Worm (Caenorhabditis elegans) whole organism, young adult: Measurements from ENCODE around the gene C16C8.7.

ENCODE experiments used
- D2030.7 ChIP-seq: fragments of 200-800 bp; sonication (Bioruptor generic); IDR thresholded peaks from 2 replicates; pipeline ENCODE4 v1.3.6; 2022; ENCODE audit warnings: missing genetic modification reagents, missing genetic modification characterization, missing compliant biosample characterization
- F22D6.2 ChIP-seq: sonication (generic microtip); optimal IDR thresholded peaks from 2 replicates; lab custom pipeline; 2016; ENCODE audit warnings: mild to moderate bottlenecking, missing genetic modification characterization, missing compliant biosample characterization
- F37B4.10 ChIP-seq: fragments of 200-800 bp; sonication (Bioruptor generic); IDR thresholded peaks from 2 replicates; pipeline ENCODE4 v1.3.6; 2022; ENCODE audit warnings: missing genetic modification characterization, missing compliant biosample characterization
- F39B2.1 ChIP-seq: fragments of 200-800 bp; sonication (Bioruptor generic); IDR thresholded peaks from 2 replicates; pipeline ENCODE4 v1.3.6; 2022; ENCODE audit warnings: missing genetic modification reagents, missing genetic modification characterization, missing compliant biosample characterization
- F52B5.7 ChIP-seq: sonication (generic microtip); optimal IDR thresholded peaks from 2 replicates; lab custom pipeline; 2016; ENCODE audit warnings: mild to moderate bottlenecking, missing genetic modification characterization, missing compliant biosample characterization
- K11D2.4 ChIP-seq: fragments of 200-800 bp; sonication (Bioruptor generic); IDR thresholded peaks from 2 replicates; pipeline ENCODE4 v1.3.6; 2022; ENCODE audit warnings: missing genetic modification reagents, missing genetic modification characterization, missing compliant biosample characterization
- Y79H2A.3 ChIP-seq: fragments of 200-800 bp; sonication (Bioruptor generic); conservative IDR thresholded peaks from 2 replicates; pipeline ENCODE4 v1.3.6; 2022; ENCODE audit warnings: missing genetic modification reagents, missing genetic modification characterization, missing compliant biosample characterization
- Y95B8A.8 ChIP-seq: fragments of 200-800 bp; sonication (Bioruptor generic); IDR thresholded peaks from 2 replicates; pipeline ENCODE4 v1.3.6; 2022; ENCODE audit warnings: missing genetic modification reagents, missing genetic modification characterization, missing compliant biosample characterization
- akir-1 ChIP-seq: fragments of 200-800 bp; sonication (Bioruptor generic); optimal IDR thresholded peaks from 2 replicates; lab custom pipeline; 2018; ENCODE audit warnings: mild to moderate bottlenecking, missing genetic modification characterization, moderate library complexity, missing compliant biosample characterization
- ama-1 ChIP-seq, 3 experiments: fragments of 150-350 bp in 1 of 3; sonication (generic microtip) in 2 of 3; optimal IDR thresholded peaks; 2 replicates each; lab custom pipeline; 2014 to 2018; ENCODE audit warnings: missing biosample characterization in 2 of 3, missing genetic modification characterization in 2 of 3, missing genetic modification reagents in 2 of 3
- bed-1 ChIP-seq: fragments of 200-800 bp; sonication (Bioruptor generic); IDR thresholded peaks from 2 replicates; pipeline ENCODE4 v1.3.6; 2022; ENCODE audit warnings: missing genetic modification reagents, missing genetic modification characterization, missing compliant biosample characterization
- cebp-2 ChIP-seq: fragments of 200-800 bp; sonication (Bioruptor generic); IDR thresholded peaks from 2 replicates; pipeline ENCODE4 v1.3.6; 2022; ENCODE audit warnings: missing genetic modification characterization, missing compliant biosample characterization
- ceh-79 ChIP-seq: sonication (generic microtip); optimal IDR thresholded peaks from 2 replicates; lab custom pipeline; 2017; ENCODE audit warnings: mild to moderate bottlenecking, missing genetic modification characterization, missing compliant biosample characterization
- chd-7 ChIP-seq: sonication (generic microtip); optimal IDR thresholded peaks from 2 replicates; lab custom pipeline; 2016; ENCODE audit warnings: mild to moderate bottlenecking, missing genetic modification characterization, moderate library complexity, missing compliant biosample characterization
- die-1 ChIP-seq: sonication (generic microtip); optimal IDR thresholded peaks from 2 replicates; lab custom pipeline; 2016; ENCODE audit warnings: missing genotype, mild to moderate bottlenecking, missing genetic modification characterization, missing compliant biosample characterization
- dpl-1 ChIP-seq: fragments of 150-350 bp; optimal IDR thresholded peaks from 2 replicates; lab custom pipeline; 2014; ENCODE audit warnings: missing biosample characterization, missing genetic modification reagents, missing genetic modification characterization
- efl-1 ChIP-seq: fragments of 150-350 bp; optimal IDR thresholded peaks from 2 replicates; lab custom pipeline; 2014; ENCODE audit warnings: missing biosample characterization, missing genetic modification reagents, missing genetic modification characterization
- egl-18 ChIP-seq: fragments of 200-800 bp; sonication (Bioruptor generic); IDR thresholded peaks from 2 replicates; pipeline ENCODE4 v1.3.6; 2022; ENCODE audit warnings: missing genetic modification reagents, missing genetic modification characterization, missing compliant biosample characterization
- egl-44 ChIP-seq: fragments of 200-800 bp; sonication (Bioruptor generic); IDR thresholded peaks from 2 replicates; pipeline ENCODE4 v1.3.6; 2022; ENCODE audit warnings: missing genetic modification reagents, missing genetic modification characterization, missing compliant biosample characterization
- ekl-4 ChIP-seq: fragments of 200-800 bp; sonication (Bioruptor generic); IDR thresholded peaks from 2 replicates; pipeline ENCODE4 v1.3.6; 2022; ENCODE audit warnings: missing genetic modification reagents, missing genetic modification characterization, missing compliant biosample characterization
- ets-4 ChIP-seq: fragments of 200-800 bp; sonication (Bioruptor generic); optimal IDR thresholded peaks from 2 replicates; lab custom pipeline; 2018; ENCODE audit warnings: mild to moderate bottlenecking, missing genetic modification characterization, missing compliant biosample characterization
- hmg-20 ChIP-seq: fragments of 200-800 bp; sonication (Bioruptor generic); IDR thresholded peaks from 2 replicates; pipeline ENCODE4 v1.3.6; 2022; ENCODE audit warnings: missing genetic modification reagents, missing genetic modification characterization, missing compliant biosample characterization
- lag-1 ChIP-seq: fragments of 200-800 bp; sonication (Bioruptor generic); IDR thresholded peaks from 2 replicates; pipeline ENCODE4 v1.3.6; 2022; ENCODE audit warnings: missing genetic modification reagents, missing genetic modification characterization, missing compliant biosample characterization
- let-526 ChIP-seq: fragments of 200-800 bp; sonication (Bioruptor generic); IDR thresholded peaks from 2 replicates; pipeline ENCODE4 v1.3.6; 2022; ENCODE audit warnings: missing genetic modification reagents, missing genetic modification characterization, missing compliant biosample characterization
- madf-10 ChIP-seq: sonication (generic microtip); optimal IDR thresholded peaks from 2 replicates; lab custom pipeline; 2016; ENCODE audit warnings: mild to moderate bottlenecking, missing genetic modification characterization, missing compliant biosample characterization
- madf-6 ChIP-seq: fragments of 200-800 bp; sonication (Bioruptor generic); IDR thresholded peaks from 2 replicates; pipeline ENCODE4 v1.3.6; 2022; ENCODE audit warnings: missing genetic modification reagents, missing genetic modification characterization, missing compliant biosample characterization
- madf-8 ChIP-seq: fragments of 200-800 bp; sonication (Bioruptor generic); conservative IDR thresholded peaks from 2 replicates; pipeline ENCODE4 v1.3.6; 2022; ENCODE audit warnings: missing genetic modification reagents, missing genetic modification characterization, missing compliant biosample characterization
- mcd-1 ChIP-seq: fragments of 200-800 bp; sonication (Bioruptor generic); IDR thresholded peaks from 2 replicates; pipeline ENCODE4 v1.3.6; 2022; ENCODE audit warnings: missing genetic modification reagents, missing genetic modification characterization, missing compliant biosample characterization
- mes-4 ChIP-seq: sonication (generic microtip); optimal IDR thresholded peaks from 2 replicates; lab custom pipeline; 2016; ENCODE audit warnings: missing genotype, missing genetic modification characterization, missing compliant biosample characterization
- mxl-1 ChIP-seq: sonication (generic microtip); optimal IDR thresholded peaks from 2 replicates; lab custom pipeline; 2016; ENCODE audit warnings: missing genetic modification characterization, missing compliant biosample characterization
- nfya-1 ChIP-seq: sonication (generic microtip); optimal IDR thresholded peaks from 2 replicates; lab custom pipeline; 2017; ENCODE audit warnings: antibody characterized with exemption, missing compliant biosample characterization, missing genetic modification characterization, borderline replicate concordance; ENCODE audit not compliant: insufficient read depth
- nfyb-1 ChIP-seq: fragments of 200-800 bp; sonication (Bioruptor generic); IDR thresholded peaks from 2 replicates; pipeline ENCODE4 v1.3.6; 2022; ENCODE audit warnings: missing genetic modification reagents, missing genetic modification characterization, missing compliant biosample characterization
- nhr-120 ChIP-seq: fragments of 200-800 bp; sonication (Bioruptor generic); IDR thresholded peaks from 2 replicates; pipeline ENCODE4 v1.3.6; 2022; ENCODE audit warnings: missing genetic modification characterization, missing compliant biosample characterization
- nhr-179 ChIP-seq: sonication (generic microtip); optimal IDR thresholded peaks from 2 replicates; lab custom pipeline; 2016; ENCODE audit warnings: mild to moderate bottlenecking, missing genetic modification characterization, missing compliant biosample characterization
- pha-4 ChIP-seq: fragments of 150-350 bp; sonication (generic microtip); optimal IDR thresholded peaks from 2 replicates; lab custom pipeline; 2014; ENCODE audit warnings: missing biosample characterization, missing genetic modification reagents, missing genetic modification characterization
- rcor-1 ChIP-seq: fragments of 200-800 bp; sonication (Bioruptor generic); IDR thresholded peaks from 2 replicates; pipeline ENCODE4 v1.3.6; 2022; ENCODE audit warnings: missing genetic modification reagents, missing genetic modification characterization, missing compliant biosample characterization
- repo-1 ChIP-seq: sonication (generic microtip); optimal IDR thresholded peaks from 2 replicates; lab custom pipeline; 2017; ENCODE audit warnings: mild to moderate bottlenecking, missing genetic modification characterization, missing compliant biosample characterization
- rpc-1 ChIP-seq, 2 experiments: fragments of 150-350 bp in 1 of 2; sonication (generic microtip) in 1 of 2; optimal IDR thresholded peaks; 2 replicates each; lab custom pipeline; 2014 to 2018; ENCODE audit warnings: missing biosample characterization in 1 of 2, missing genetic modification characterization in 1 of 2, missing genetic modification reagents in 1 of 2, missing genotype in 1 of 2
- sptf-2 ChIP-seq: fragments of 200-800 bp; sonication (Bioruptor generic); optimal IDR thresholded peaks from 2 replicates; lab custom pipeline; 2018; ENCODE audit warnings: mild to moderate bottlenecking, missing genetic modification characterization, missing compliant biosample characterization
- tbp1 ChIP-seq: fragments of 200-800 bp; sonication (Bioruptor generic); optimal IDR thresholded peaks from 2 replicates; lab custom pipeline; 2018; ENCODE audit warnings: mild to moderate bottlenecking, missing genetic modification characterization, missing compliant biosample characterization
- unc-130 ChIP-seq: sonication (generic microtip); optimal IDR thresholded peaks from 2 replicates; lab custom pipeline; 2016; ENCODE audit warnings: missing genetic modification reagents, missing genetic modification characterization, missing compliant biosample characterization
- unc-62 ChIP-seq: fragments of 150-350 bp; optimal IDR thresholded peaks from 2 replicates; lab custom pipeline; 2014; ENCODE audit warnings: missing biosample characterization, missing genetic modification reagents, missing genetic modification characterization
- zim-3 ChIP-seq: sonication (generic microtip); optimal IDR thresholded peaks from 2 replicates; lab custom pipeline; 2017; ENCODE audit warnings: mild to moderate bottlenecking, missing genetic modification characterization, moderate library complexity, missing compliant biosample characterization
- ztf-18 ChIP-seq: sonication (generic microtip); optimal IDR thresholded peaks from 2 replicates; lab custom pipeline; 2016; ENCODE audit warnings: missing genotype, mild to moderate bottlenecking, missing genetic modification characterization, missing compliant biosample characterization
- ztf-22 ChIP-seq: fragments of 200-800 bp; sonication (Bioruptor generic); optimal IDR thresholded peaks from 2 replicates; lab custom pipeline; 2018; ENCODE audit warnings: mild to moderate bottlenecking, missing genetic modification characterization, moderate library complexity, missing compliant biosample characterization
- ztf-25 ChIP-seq: fragments of 200-800 bp; sonication (Bioruptor generic); IDR thresholded peaks from 2 replicates; pipeline ENCODE4 v1.3.6; 2022; ENCODE audit warnings: missing genetic modification reagents, missing genetic modification characterization, missing compliant biosample characterization
- ztf-26 ChIP-seq: sonication (generic microtip); optimal IDR thresholded peaks from 2 replicates; lab custom pipeline; 2017; ENCODE audit warnings: missing genetic modification characterization, missing compliant biosample characterization
- ztf-28 ChIP-seq: fragments of 200-800 bp; sonication (Bioruptor generic); IDR thresholded peaks from 2 replicates; pipeline ENCODE4 v1.3.6; 2022; ENCODE audit warnings: missing genetic modification reagents, missing genetic modification characterization, missing compliant biosample characterization
- ztf-6 ChIP-seq: fragments of 200-800 bp; sonication (Bioruptor generic); IDR thresholded peaks from 2 replicates; pipeline ENCODE4 v1.3.6; 2022; ENCODE audit warnings: missing genetic modification reagents, missing genetic modification characterization, missing compliant biosample characterization

C16C8.7 gene

DNA sequence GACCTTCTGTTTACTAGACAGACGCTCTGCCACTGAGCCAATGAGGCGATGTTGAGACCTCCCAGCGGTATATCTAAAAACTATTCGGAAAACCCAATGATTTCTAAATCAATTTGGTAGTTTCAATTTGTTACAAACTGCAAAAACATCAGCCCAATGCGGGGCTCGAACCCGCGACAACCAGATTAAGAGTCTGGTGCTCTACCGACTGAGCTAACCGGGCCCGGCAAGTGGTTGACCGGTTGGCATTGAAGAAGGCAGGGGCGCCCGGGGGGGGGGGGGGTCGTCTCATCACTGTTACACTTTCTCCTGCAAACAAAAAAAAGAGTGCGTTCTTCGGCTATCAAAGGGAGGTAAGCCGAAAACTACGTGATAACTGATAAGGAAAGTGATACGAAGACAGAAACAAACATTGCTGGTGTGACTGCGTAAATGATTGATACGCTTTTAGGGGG lies 20.7 kb downstream of the C16C8.7 start (continued):
- TF ChIP-seq mxl-1 (tag; lab: Kevin White, UChicago) = peak; percentile 58
- no peak for TF ChIP-seq F39B2.1 (GFP tag; lab: Robert Waterston, UW)
- no peak for TF ChIP-seq Y79H2A.3
- TF ChIP-seq nhr-179 (tag; lab: Kevin White, UChicago) = no peak
- no peak for TF ChIP-seq nfya-1 (tag; lab: Kevin White, UChicago)
- peak; percentile 55 for TF ChIP-seq madf-10 (tag; lab: Kevin White, UChicago)
- no peak for TF ChIP-seq Y95B8A.8 (GFP tag; lab: Robert Waterston, UW)
- TF ChIP-seq F52B5.7 (tag; lab: Kevin White, UChicago) = peak; percentile 8
- peak; percentile 43; the same call in 1 of the 2 replicates for TF ChIP-seq rcor-1
- TF ChIP-seq D2030.7 (GFP tag; lab: Robert Waterston, UW) = peak; percentile 86
- TF ChIP-seq bed-1 = no peak
- TF ChIP-seq efl-1 (GFP tag; lab: Kevin White, UChicago) = no peak
- peak; percentile 84 for TF ChIP-seq ztf-26
- peak; percentile 40; the same call in 1 of the 2 replicates for TF ChIP-seq let-526 (GFP tag; lab: Robert Waterston, UW)
- TF ChIP-seq ztf-6 (GFP tag; lab: Robert Waterston, UW) = no peak
- peak; percentile 73 for TF ChIP-seq sptf-2
- peak; percentile 81; the same call in 1 of the 2 replicates for TF ChIP-seq egl-44 (GFP tag; lab: Robert Waterston, UW)
- TF ChIP-seq F22D6.2 (tag; lab: Kevin White, UChicago) = no peak
- TF ChIP-seq die-1 (tag; lab: Kevin White, UChicago) = peak; percentile 80
- peak; percentile 80 for TF ChIP-seq mcd-1 (GFP tag; lab: Robert Waterston, UW)
- TF ChIP-seq tbp1 (GFP tag; lab: Kevin White, UChicago) = peak; percentile 97
- TF ChIP-seq madf-8 = no peak
- TF ChIP-seq madf-6 (GFP tag; lab: Robert Waterston, UW) = peak; percentile 69
- peak; percentile 90 for TF ChIP-seq rpc-1 (optimal IDR thresholded peaks at IDR 0.05; lab: Kevin White, UChicago)
- peak; percentile 87 for TF ChIP-seq rpc-1 (tag; optimal IDR thresholded peaks at IDR 0.05; lab: Kevin White, UChicago)
- TF ChIP-seq dpl-1 (GFP tag; lab: Kevin White, UChicago) = no peak
- TF ChIP-seq ekl-4 = peak; percentile 75
- TF ChIP-seq repo-1 (tag; lab: Kevin White, UChicago) = peak; percentile 82
- 0 out of 2 replicates have a peak, but pooled peaks have one; percentile 79 for TF ChIP-seq nhr-120 (GFP tag; lab: Robert Waterston, UW)
- no peak for TF ChIP-seq F37B4.10
- no peak for TF ChIP-seq akir-1
- no peak for TF ChIP-seq unc-62 (GFP tag; lab: Kevin White, UChicago)
- TF ChIP-seq ama-1 (optimal IDR thresholded peaks at IDR 0.05; lab: Kevin White, UChicago) = no peak
- peak in 1 of 2 experiments; percentile 65 for TF ChIP-seq ama-1 (GFP tag; optimal IDR thresholded peaks at IDR 0.05; lab: Kevin White, UChicago)
- no peak for TF ChIP-seq lag-1 (GFP tag; lab: Robert Waterston, UW)
- 0 out of 2 replicates have a peak, but pooled peaks have one; percentile 46 for TF ChIP-seq cebp-2 (GFP tag; lab: Robert Waterston, UW)
- TF ChIP-seq chd-7 (tag; lab: Kevin White, UChicago) = peak; percentile 70
- peak; percentile 40 for TF ChIP-seq mes-4
- no peak for TF ChIP-seq egl-18 (GFP tag; lab: Robert Waterston, UW)
- TF ChIP-seq unc-130 (GFP tag; lab: Kevin White, UChicago) = peak; percentile 19
- TF ChIP-seq ztf-18 (tag; lab: Kevin White, UChicago) = peak; percentile 66
- TF ChIP-seq ets-4 (GFP tag; lab: Kevin White, UChicago) = peak; percentile 33
- TF ChIP-seq ztf-22 = no peak
- TF ChIP-seq ztf-25 (GFP tag; lab: Robert Waterston, UW) = peak; percentile 60; the same call in 1 of the 2 replicates
- TF ChIP-seq ztf-28 (GFP tag; lab: Robert Waterston, UW) = no peak
- TF ChIP-seq K11D2.4 (GFP tag; lab: Robert Waterston, UW) = no peak
- no peak for TF ChIP-seq pha-4
- TF ChIP-seq zim-3 = peak; percentile 71
- TF ChIP-seq nfyb-1 (GFP tag; lab: Robert Waterston, UW) = peak; percentile 88
- TF ChIP-seq ceh-79 (tag; lab: Kevin White, UChicago) = peak; percentile 75
- TF ChIP-seq hmg-20 = peak; percentile 63; the same call in 1 of the 2 replicates
